Worm (Caenorhabditis elegans): ENCODE results near the gene srv-31.
"Not testable (repeated sequence)": the region's sequence is repeated elsewhere in the genome, so short reads cannot be mapped to it uniquely, and the experiment has no call there.

srv-31 gene

ce11 chrIV:6271923-6272322, at the start of gene srv-31:
Gene srv-31 (minus strand): TSS chrIV:6272023.
- TF ChIP-seq dpff-1 (tag; optimal IDR thresholded peaks at IDR 0.05) (no peak), pha-4 (tag; optimal IDR thresholded peaks at IDR 0.05) (no peak), hlh-26 (GFP tag; conservative IDR thresholded peaks at IDR 0.05) (no peak), somi-1 (GFP tag; optimal IDR thresholded peaks at IDR 0.05) (no peak), die-1 (tag; optimal IDR thresholded peaks at IDR 0.05) (no peak)

- TF ChIP-seq madf-6 (GFP tag; IDR thresholded peaks at IDR 0.05): peak; percentile 51; the same call in 1 of the 2 replicates
- peak; percentile 41 for TF ChIP-seq snpc-1.1 (tag; optimal IDR thresholded peaks at IDR 0.05; ENCODE audit: insufficient read depth)
- 0 out of 2 replicates have a peak, but pooled peaks have one; percentile 8 for TF ChIP-seq ztf-6 (GFP tag; IDR thresholded peaks at IDR 0.05)
- 0 out of 2 replicates have a peak, but pooled peaks have one; percentile 2 for TF ChIP-seq madf-8 (GFP tag; conservative IDR thresholded peaks at IDR 0.05)
- peak; percentile 50 for TF ChIP-seq hmg-1.2 (GFP tag; IDR thresholded peaks at IDR 0.05)
- TF ChIP-seq snpc-4 (GFP tag; optimal IDR thresholded peaks at IDR 0.05): peak; percentile 8
- peak in 3 of 4 experiments; percentile 47 to 93 (median 85) for TF ChIP-seq snpc-4 (tag; optimal IDR thresholded peaks at IDR 0.05)
Measured at ce11 chrIV:6320267-6320977, 48.6 kb upstream of the srv-31 start.

- not testable (repeated sequence) for TF ChIP-seq F33H1.4 (GFP tag; IDR thresholded peaks at IDR 0.05); ZK185.1 (tag; optimal IDR thresholded peaks at IDR 0.05; ENCODE audit: poor library complexity, severe bottlenecking); Y67H2A.10 (GFP tag; conservative IDR thresholded peaks at IDR 0.05)
Measured at ce11 chrIV:6317357-6317756, 45.5 kb upstream of the srv-31 start, which contains the start of gene Y73B6BL.12. Gene Y73B6BL.12 (minus strand): TSS chrIV:6317457.

ce11 chrIV:6307439-6307838, 35.6 kb upstream of the srv-31 start, which contains the start of gene csp-2:
Gene csp-2 (plus strand): TSS chrIV:6307739.
- TF ChIP-seq gei-17 (GFP tag; optimal IDR thresholded peaks at IDR 0.05) (no peak), rcor-1 (GFP tag; IDR thresholded peaks at IDR 0.05) (no peak), B0019.2 (GFP tag; conservative IDR thresholded peaks at IDR 0.05) (no peak), repo-1 (tag; optimal IDR thresholded peaks at IDR 0.05) (no peak), nfya-2 (GFP tag; IDR thresholded peaks at IDR 0.05) (no peak), ceh-40 (GFP tag; IDR thresholded peaks at IDR 0.05) (no peak), snpc-1.1 (tag; optimal IDR thresholded peaks at IDR 0.05; ENCODE audit: insufficient read depth) (no peak), hmg-1.2 (GFP tag; IDR thresholded peaks at IDR 0.05) (no peak)

ce11 chrIV:6303642-6304041, 31.8 kb upstream of the srv-31 start, which contains the start of gene srv-25:
Gene srv-25 (minus strand): TSS chrIV:6303742.
- TF ChIP-seq ceh-79 (tag; optimal IDR thresholded peaks at IDR 0.05) (no peak), B0035.1 (tag; optimal IDR thresholded peaks at IDR 0.05) (no peak), somi-1 (GFP tag; optimal IDR thresholded peaks at IDR 0.05) (no peak), F33H1.4 (GFP tag; IDR thresholded peaks at IDR 0.05) (no peak)

- TF ChIP-seq tbx-9 (tag; optimal IDR thresholded peaks at IDR 0.05; ENCODE audit: borderline replicate concordance) (no peak), ets-4 (GFP tag; optimal IDR thresholded peaks at IDR 0.05) (no peak), akir-1 (GFP tag; optimal IDR thresholded peaks at IDR 0.05) (no peak), attf-6 (GFP tag; IDR thresholded peaks at IDR 0.05) (no peak), egl-18 (GFP tag; IDR thresholded peaks at IDR 0.05) (no peak), F52B5.7 (tag; optimal IDR thresholded peaks at IDR 0.05) (no peak), mxl-1 (tag; optimal IDR thresholded peaks at IDR 0.05) (no peak), hrde-1 (tag; optimal IDR thresholded peaks at IDR 0.05; ENCODE audit: borderline replicate concordance) (no peak)
Measured at ce11 chrIV:6301764-6302163, 29.9 kb upstream of the srv-31 start, which contains the start of gene srv-26. Gene srv-26 (minus strand): TSS chrIV:6301864.
